Fruit fly (Drosophila melanogaster) whole organism, embryonic: Measurements from ENCODE around the gene Hip14.

Experiments used
- Abd-B ChIP-seq: fragments of 200-800 bp; sonication (Bioruptor generic); optimal IDR thresholded peaks from 2 replicates; lab custom pipeline; 2018; ENCODE audit warnings: missing biosample characterization, mild to moderate bottlenecking, missing genetic modification characterization, moderate library complexity
- Antp ChIP-seq: fragments of 200-800 bp; sonication (Bioruptor generic); optimal IDR thresholded peaks from 3 replicates; lab custom pipeline; 2016; ENCODE audit warnings: missing biosample characterization, missing genetic modification characterization
- CG10462 ChIP-seq: fragments of 200-800 bp; sonication (Bioruptor generic); optimal IDR thresholded peaks from 2 replicates; lab custom pipeline; 2016; ENCODE audit warnings: missing biosample characterization, missing genetic modification characterization
- CG11247 ChIP-seq: fragments of 200-800 bp; sonication (Bioruptor generic); IDR thresholded peaks from 2 replicates; pipeline ENCODE4 v1.3.6; 2022; ENCODE audit warnings: missing biosample characterization, missing genetic modification characterization
- CG13894 ChIP-seq: fragments of 200-800 bp; sonication (Bioruptor generic); optimal IDR thresholded peaks from 3 replicates; lab custom pipeline; 2018; ENCODE audit warnings: missing biosample characterization, mild to moderate bottlenecking, missing genetic modification characterization, moderate library complexity
- CG15269 ChIP-seq: fragments of 200-800 bp; sonication (Bioruptor generic); optimal IDR thresholded peaks from 2 replicates; lab custom pipeline; 2018; ENCODE audit warnings: missing biosample characterization, mild to moderate bottlenecking, missing genetic modification characterization, moderate library complexity
- CG17359 ChIP-seq: fragments of 200-800 bp; sonication (Bioruptor generic); optimal IDR thresholded peaks from 3 replicates; lab custom pipeline; 2018; ENCODE audit warnings: missing biosample characterization, mild to moderate bottlenecking, missing genetic modification characterization, moderate library complexity
- CG18599 ChIP-seq: fragments of 200-800 bp; sonication (Bioruptor generic); optimal IDR thresholded peaks from 3 replicates; lab custom pipeline; 2017; ENCODE audit warnings: missing biosample characterization, missing genetic modification characterization, mild to moderate bottlenecking, moderate library complexity, missing genetic modification reagents
- CG18619 ChIP-seq: fragments of 200-800 bp; sonication (Bioruptor generic); optimal IDR thresholded peaks from 3 replicates; lab custom pipeline; 2017; ENCODE audit warnings: missing biosample characterization, mild to moderate bottlenecking, missing genetic modification characterization
- CG32767 ChIP-seq: fragments of 200-800 bp; sonication (Bioruptor generic); IDR thresholded peaks from 2 replicates; pipeline ENCODE4 v1.3.6; 2022; ENCODE audit warnings: missing biosample characterization, missing genetic modification characterization
- CG34224 ChIP-seq: fragments of 200-800 bp; sonication (Bioruptor generic); IDR thresholded peaks from 3 replicates; pipeline ENCODE4 v1.3.6; 2022; ENCODE audit warnings: missing biosample characterization, missing genetic modification characterization; ENCODE audit not compliant: partially characterized antibody
- CG34376 ChIP-seq: fragments of 200-800 bp; sonication (Bioruptor generic); optimal IDR thresholded peaks from 2 replicates; lab custom pipeline; 2018; ENCODE audit warnings: missing biosample characterization, mild to moderate bottlenecking, missing genetic modification characterization
- CG42726 ChIP-seq: fragments of 200-800 bp; sonication (Bioruptor generic); IDR thresholded peaks from 2 replicates; pipeline ENCODE4 v1.3.6; 2022; ENCODE audit warnings: missing biosample characterization, missing genetic modification characterization; ENCODE audit not compliant: partially characterized antibody
- CG4730 ChIP-seq: fragments of 200-800 bp; sonication (Bioruptor generic); IDR thresholded peaks from 2 replicates; pipeline ENCODE4 v1.3.6; 2022; ENCODE audit warnings: missing biosample characterization, missing genetic modification characterization
- CG6272 ChIP-seq: fragments of 200-800 bp; sonication (Bioruptor generic); IDR thresholded peaks from 2 replicates; pipeline ENCODE4 v1.3.6; 2022; ENCODE audit warnings: missing biosample characterization, missing genetic modification characterization
- CG7271 ChIP-seq: fragments of 200-800 bp; sonication (Bioruptor generic); optimal IDR thresholded peaks from 2 replicates; lab custom pipeline; 2018; ENCODE audit warnings: missing biosample characterization, mild to moderate bottlenecking, missing genetic modification characterization, moderate library complexity
- CG7745 ChIP-seq: fragments of 200-800 bp; sonication (Bioruptor generic); optimal IDR thresholded peaks from 2 replicates; lab custom pipeline; 2018; ENCODE audit warnings: missing biosample characterization, mild to moderate bottlenecking, missing genetic modification characterization, moderate library complexity
- CG8478 ChIP-seq: fragments of >200 bp; optimal IDR thresholded peaks from 2 replicates; lab custom pipeline; 2018
- CG8765 ChIP-seq: fragments of 200-800 bp; sonication (Bioruptor generic); IDR thresholded peaks from 2 replicates; pipeline ENCODE4 v1.3.6; 2022; ENCODE audit warnings: missing biosample characterization, missing genetic modification characterization
- CG9215 ChIP-seq: fragments of 200-800 bp; sonication (Bioruptor generic); IDR thresholded peaks from 2 replicates; pipeline ENCODE4 v1.3.6; 2022; ENCODE audit warnings: missing biosample characterization, missing genetic modification characterization
- CG9817 ChIP-seq: fragments of 200-800 bp; sonication (Bioruptor generic); optimal IDR thresholded peaks from 2 replicates; lab custom pipeline; 2018; ENCODE audit warnings: missing biosample characterization, mild to moderate bottlenecking, missing genetic modification characterization, moderate library complexity
- Hr78 ChIP-seq, 2 experiments: fragments of 200-800 bp in 1 of 2; fragments of >200 bp in 1 of 2; sonication (Bioruptor generic) in 1 of 2; optimal IDR thresholded peaks; 2 replicates each; lab custom pipeline; 2017 to 2019; ENCODE audit warnings: missing biosample characterization in 2 of 2, missing genetic modification characterization in 2 of 2, mild to moderate bottlenecking in 1 of 2, moderate library complexity in 1 of 2
- Hsf ChIP-seq: fragments of 200-800 bp; sonication (Bioruptor generic); optimal IDR thresholded peaks from 3 replicates; lab custom pipeline; 2016; ENCODE audit warnings: missing biosample characterization, missing genetic modification characterization
- MBD-R2 ChIP-seq: fragments of 200-800 bp; sonication (Bioruptor generic); IDR thresholded peaks from 2 replicates; pipeline ENCODE4 v1.3.6; 2022; ENCODE audit warnings: missing biosample characterization, missing genetic modification characterization
- Mrtf ChIP-seq: fragments of 200-800 bp; sonication (Bioruptor generic); IDR thresholded peaks from 3 replicates; pipeline ENCODE4 v1.3.6; 2022; ENCODE audit warnings: missing biosample characterization, missing genetic modification characterization
- Ravus ChIP-seq: fragments of 200-800 bp; sonication (Bioruptor generic); IDR thresholded peaks from 2 replicates; pipeline ENCODE4 v1.3.6; 2022; ENCODE audit warnings: missing biosample characterization, missing genetic modification characterization
- Sry-β ChIP-seq: fragments of 200-800 bp; sonication (Bioruptor generic); optimal IDR thresholded peaks from 2 replicates; lab custom pipeline; 2018; ENCODE audit warnings: missing biosample characterization, mild to moderate bottlenecking, missing genetic modification characterization, moderate library complexity
- TFAM ChIP-seq: fragments of 200-800 bp; sonication (Bioruptor generic); optimal IDR thresholded peaks from 2 replicates; lab custom pipeline; 2017; ENCODE audit warnings: missing biosample characterization, missing genetic modification characterization, inconsistent platforms
- Taf1 ChIP-seq: fragments of 200-800 bp; sonication (Bioruptor generic); IDR thresholded peaks from 2 replicates; pipeline ENCODE4 v1.3.6; 2022; ENCODE audit warnings: missing biosample characterization, missing genetic modification characterization
- Xbp1 ChIP-seq: fragments of 200-800 bp; sonication (Bioruptor generic); optimal IDR thresholded peaks from 3 replicates; lab custom pipeline; 2016; ENCODE audit warnings: missing biosample characterization, mild to moderate bottlenecking, missing genetic modification characterization
- abd-A ChIP-seq: fragments of 200-800 bp; sonication (Bioruptor generic); optimal IDR thresholded peaks from 3 replicates; lab custom pipeline; 2019; ENCODE audit warnings: missing biosample characterization, mild to moderate bottlenecking, missing genetic modification characterization, moderate library complexity
- aop ChIP-seq: fragments of 200-800 bp; sonication (Bioruptor generic); IDR thresholded peaks from 2 replicates; pipeline ENCODE4 v1.3.6; 2022; ENCODE audit warnings: missing biosample characterization, missing genetic modification characterization
- br ChIP-seq: fragments of >200 bp; optimal IDR thresholded peaks from 2 replicates; lab custom pipeline; 2017
- chif ChIP-seq, 2 experiments: fragments of 200-800 bp; sonication (Bioruptor generic); optimal IDR thresholded peaks; 3 replicates each; lab custom pipeline; 2016; ENCODE audit warnings: missing biosample characterization in 2 of 2, missing genetic modification characterization in 2 of 2
- ci ChIP-seq: fragments of 200-800 bp; sonication (Bioruptor generic); IDR thresholded peaks from 3 replicates; pipeline ENCODE4 v1.3.6; 2022; ENCODE audit warnings: missing biosample characterization, missing genetic modification characterization
- da ChIP-seq: fragments of 200-800 bp; sonication (Bioruptor generic); optimal IDR thresholded peaks from 2 replicates; lab custom pipeline; 2016; ENCODE audit warnings: missing biosample characterization, missing genetic modification characterization
- exex ChIP-seq: fragments of 200-800 bp; sonication (Bioruptor generic); optimal IDR thresholded peaks from 4 replicates; lab custom pipeline; 2018; ENCODE audit warnings: missing biosample characterization, mild to moderate bottlenecking, missing genetic modification characterization, moderate library complexity
- fd3F ChIP-seq: fragments of 200-800 bp; sonication (Bioruptor generic); optimal IDR thresholded peaks from 2 replicates; lab custom pipeline; 2018; ENCODE audit warnings: missing biosample characterization, mild to moderate bottlenecking, missing genetic modification characterization, moderate library complexity
- gce ChIP-seq: fragments of 200-800 bp; sonication (Bioruptor generic); IDR thresholded peaks from 3 replicates; pipeline ENCODE4 v1.3.6; 2022; ENCODE audit warnings: missing biosample characterization, missing genetic modification characterization
- gro ChIP-seq: fragments of 200-800 bp; sonication (Bioruptor generic); optimal IDR thresholded peaks from 2 replicates; lab custom pipeline; 2016; ENCODE audit warnings: missing biosample characterization, missing genetic modification characterization
- jing ChIP-seq: fragments of 200-800 bp; sonication (Bioruptor generic); optimal IDR thresholded peaks from 2 replicates; lab custom pipeline; 2018; ENCODE audit warnings: missing biosample characterization, mild to moderate bottlenecking, missing genetic modification characterization
- jumu ChIP-seq: fragments of 200-800 bp; sonication (Bioruptor generic); optimal IDR thresholded peaks from 3 replicates; lab custom pipeline; 2016; ENCODE audit warnings: missing biosample characterization, missing genetic modification characterization
- nerfin-1 ChIP-seq: fragments of 200-800 bp; sonication (Bioruptor generic); optimal IDR thresholded peaks from 3 replicates; lab custom pipeline; 2019; ENCODE audit warnings: missing biosample characterization, mild to moderate bottlenecking, missing genetic modification characterization, moderate library complexity
- phol ChIP-seq: fragments of 200-800 bp; sonication (Bioruptor generic); optimal IDR thresholded peaks from 3 replicates; lab custom pipeline; 2018; ENCODE audit warnings: missing biosample characterization, mild to moderate bottlenecking, missing genetic modification characterization, moderate library complexity
- pnt ChIP-seq: fragments of 200-800 bp; sonication (Bioruptor generic); optimal IDR thresholded peaks from 3 replicates; lab custom pipeline; 2016; ENCODE audit warnings: missing biosample characterization, missing genetic modification characterization
- salm ChIP-seq: fragments of 200-800 bp; sonication (Bioruptor generic); optimal IDR thresholded peaks from 2 replicates; lab custom pipeline; 2018; ENCODE audit warnings: missing biosample characterization, mild to moderate bottlenecking, missing genetic modification characterization
- shn ChIP-seq: fragments of 200-800 bp; sonication (Bioruptor generic); optimal IDR thresholded peaks from 3 replicates; lab custom pipeline; 2016; ENCODE audit warnings: missing biosample characterization, missing genetic modification characterization
- ttk ChIP-seq: fragments of 200-800 bp; sonication (Bioruptor generic); IDR thresholded peaks from 2 replicates; pipeline ENCODE4 v2.1.2; 2022; ENCODE audit warnings: missing biosample characterization, missing genetic modification characterization
- zen ChIP-seq: fragments of 200-800 bp; sonication (Bioruptor generic); optimal IDR thresholded peaks from 3 replicates; lab custom pipeline; 2018; ENCODE audit warnings: missing biosample characterization, mild to moderate bottlenecking, missing genetic modification characterization, moderate library complexity
- zfh2 ChIP-seq: fragments of 200-800 bp; sonication (Bioruptor generic); optimal IDR thresholded peaks from 2 replicates; lab custom pipeline; 2016; ENCODE audit warnings: missing biosample characterization, missing genetic modification characterization

Hip14 gene

dm6 chr3L:16023020-16023648, 35.1 kb downstream of the Hip14 start, which contains the start of gene Notum (continued):
- no peak for TF ChIP-seq chif (GFP tag; optimal IDR thresholded peaks at IDR 0.05; lab: Kevin White, UChicago)
- TF ChIP-seq aop (GFP tag; lab: Robert Waterston, UW) = no peak
- TF ChIP-seq CG7271 = peak; percentile 17
- TF ChIP-seq gro (GFP tag; lab: Kevin White, UChicago) = no peak
- no peak for TF ChIP-seq zfh2 (GFP tag; lab: Kevin White, UChicago)
- 0 out of 2 replicates have a peak, but pooled peaks have one; percentile 18 for TF ChIP-seq CG32767 (GFP tag; lab: Robert Waterston, UW)
- peak; percentile 40; the same call in 1 of the 3 replicates for TF ChIP-seq ci (GFP tag; lab: Robert Waterston, UW)
- TF ChIP-seq Taf1 (GFP tag; lab: Robert Waterston, UW) = no peak
- TF ChIP-seq TFAM (GFP tag; lab: Kevin White, UChicago) = no peak
- no peak for TF ChIP-seq CG9817 (tag; lab: Kevin White, UChicago)
- TF ChIP-seq CG9215 (GFP tag; lab: Robert Waterston, UW) = no peak
- TF ChIP-seq Xbp1 = no peak
- 0 out of 2 replicates have a peak, but pooled peaks have one; percentile 13 for TF ChIP-seq CG6272
- TF ChIP-seq da (GFP tag; lab: Kevin White, UChicago) = no peak
- TF ChIP-seq CG8765 (GFP tag; lab: Robert Waterston, UW) = no peak
- no peak for TF ChIP-seq pnt (GFP tag; lab: Kevin White, UChicago)
- TF ChIP-seq fd3F (GFP tag; lab: Kevin White, UChicago) = no peak
- no peak for TF ChIP-seq exex
- TF ChIP-seq CG7745 (tag; lab: Kevin White, UChicago) = no peak
- no peak for TF ChIP-seq phol (tag; lab: Kevin White, UChicago)
- 0 out of 2 replicates have a peak, but pooled peaks have one; percentile 37 for TF ChIP-seq CG11247 (GFP tag; lab: Robert Waterston, UW)
- TF ChIP-seq Ravus (GFP tag; lab: Robert Waterston, UW) = no peak
- TF ChIP-seq CG18619 (GFP tag; lab: Kevin White, UChicago) = no peak
- TF ChIP-seq CG15269 (tag; lab: Kevin White, UChicago) = no peak
- no peak for TF ChIP-seq shn (GFP tag; lab: Kevin White, UChicago)
- no peak for TF ChIP-seq Hr78 (GFP tag; optimal IDR thresholded peaks at IDR 0.05; lab: Kevin White, UChicago)
- no peak for TF ChIP-seq CG13894 (tag; lab: Kevin White, UChicago)
- no peak for TF ChIP-seq gce (GFP tag; lab: Robert Waterston, UW)
- no peak for TF ChIP-seq abd-A
- no peak for TF ChIP-seq salm
- no peak for TF ChIP-seq br (lab: Kevin White, UChicago)
- TF ChIP-seq Antp (GFP tag; lab: Kevin White, UChicago) = no peak
- no peak for TF ChIP-seq CG10462 (GFP tag; lab: Kevin White, UChicago)
- no peak for TF ChIP-seq jumu (GFP tag; lab: Kevin White, UChicago)
- no peak for TF ChIP-seq Mrtf (GFP tag; lab: Robert Waterston, UW)
- TF ChIP-seq nerfin-1 (tag; lab: Kevin White, UChicago) = no peak
- no peak for TF ChIP-seq CG34376 (GFP tag; lab: Kevin White, UChicago)
- no peak for TF ChIP-seq CG4730
- TF ChIP-seq CG42726 (GFP tag; lab: Robert Waterston, UW) = 0 out of 2 replicates have a peak, but pooled peaks have one; percentile 7
- TF ChIP-seq Sry-β (GFP tag; lab: Kevin White, UChicago) = no peak
- TF ChIP-seq ttk (GFP tag; lab: Robert Waterston, UW) = no peak
- no peak for TF ChIP-seq CG18599 (GFP tag; lab: Kevin White, UChicago)
- no peak for TF ChIP-seq Hsf (GFP tag; lab: Kevin White, UChicago)
- no peak for TF ChIP-seq CG17359
- peak; percentile 13 for TF ChIP-seq zen
- no peak for TF ChIP-seq CG34224 (GFP tag; lab: Robert Waterston, UW)
- TF ChIP-seq MBD-R2 (GFP tag; lab: Robert Waterston, UW) = no peak
- TF ChIP-seq jing (GFP tag; lab: Kevin White, UChicago) = no peak
- no peak for TF ChIP-seq Abd-B (GFP tag; lab: Kevin White, UChicago)
- TF ChIP-seq CG8478 (lab: Kevin White, UChicago) = no peak
